Fruit fly (Drosophila melanogaster) whole organism, wandering third instar larva: ENCODE data around the gene CG42505.

ENCODE experiments used
- Abd-B ChIP-seq: fragments of >200 bp; optimal IDR thresholded peaks from 2 replicates; lab custom pipeline; 2017; ENCODE audit warnings: missing biosample characterization, missing genetic modification characterization
- CG32264 ChIP-seq: fragments of 200-800 bp; sonication (Bioruptor generic); optimal IDR thresholded peaks from 2 replicates; lab custom pipeline; 2016; ENCODE audit warnings: missing biosample characterization, missing genetic modification characterization
- CG9705 ChIP-seq: fragments of 200-800 bp; sonication (Bioruptor generic); optimal IDR thresholded peaks from 2 replicates; lab custom pipeline; 2018; ENCODE audit warnings: missing biosample characterization, mild to moderate bottlenecking, missing genetic modification characterization
- CrebA ChIP-seq: fragments of 200-800 bp; sonication (Bioruptor generic); optimal IDR thresholded peaks from 2 replicates; lab custom pipeline; 2016; ENCODE audit warnings: missing biosample characterization, mild to moderate bottlenecking, missing genetic modification characterization, borderline replicate concordance
- Dif ChIP-seq: fragments of 200-275, 200-300 bp; sonication (Bioruptor generic); optimal IDR thresholded peaks from 2 replicates; lab custom pipeline; 2018; ENCODE audit warnings: missing biosample characterization, missing genetic modification characterization; ENCODE audit not compliant: partially characterized antibody
- GATAd ChIP-seq: sonication (Bioruptor generic); optimal IDR thresholded peaks from 2 replicates; lab custom pipeline; 2016; ENCODE audit warnings: missing biosample characterization, missing genetic modification characterization
- HLH106 ChIP-seq: fragments of 200-800 bp; optimal IDR thresholded peaks from 3 replicates; lab custom pipeline; 2019; ENCODE audit warnings: missing biosample characterization, mild to moderate bottlenecking, missing genetic modification characterization, moderate library complexity
- Hnf4 ChIP-seq: fragments of 200-800 bp; sonication (Bioruptor generic); optimal IDR thresholded peaks from 2 replicates; lab custom pipeline; 2016; ENCODE audit warnings: missing biosample characterization, mild to moderate bottlenecking, missing genetic modification characterization
- Hr78 ChIP-seq: fragments of >200 bp; optimal IDR thresholded peaks from 2 replicates; lab custom pipeline; 2017; ENCODE audit warnings: missing biosample characterization, missing genetic modification characterization
- Hr83 ChIP-seq: fragments of 200-300 bp; sonication (Bioruptor generic); optimal IDR thresholded peaks from 2 replicates; lab custom pipeline; 2016; ENCODE audit warnings: missing biosample characterization, mild to moderate bottlenecking, missing genetic modification characterization, moderate library complexity; ENCODE audit not compliant: poor library complexity, severe bottlenecking
- Jra ChIP-seq: sonication (Bioruptor generic); optimal IDR thresholded peaks from 2 replicates; lab custom pipeline; 2016; ENCODE audit warnings: missing biosample characterization, missing genetic modification characterization
- Mio ChIP-seq: sonication (Bioruptor generic); optimal IDR thresholded peaks from 2 replicates; lab custom pipeline; 2016; ENCODE audit warnings: missing biosample characterization, missing genetic modification characterization
- N ChIP-seq: fragments of >200 bp; optimal IDR thresholded peaks from 2 replicates; lab custom pipeline; 2018; ENCODE audit warnings: missing biosample characterization, missing external identifiers, missing genetic modification characterization
- OdsH ChIP-seq: fragments of 200-800 bp; sonication (Bioruptor generic); optimal IDR thresholded peaks from 2 replicates; lab custom pipeline; 2016; ENCODE audit warnings: missing biosample characterization, mild to moderate bottlenecking, missing genetic modification characterization
- Sp1 ChIP-seq: fragments of 200-800 bp; sonication (Bioruptor generic); optimal IDR thresholded peaks from 3 replicates; lab custom pipeline; 2019; ENCODE audit warnings: missing biosample characterization, mild to moderate bottlenecking, missing genetic modification characterization, moderate library complexity
- br ChIP-seq: fragments of 200-800 bp; sonication (Bioruptor generic); optimal IDR thresholded peaks from 2 replicates; lab custom pipeline; 2016; ENCODE audit warnings: missing biosample characterization, missing genetic modification characterization
- dl ChIP-seq, 2 experiments: fragments of 175-275, 200-275 bp in 1 of 2; fragments of 200-275 bp in 1 of 2; sonication (Bioruptor generic); optimal IDR thresholded peaks; lab custom pipeline; 2018; ENCODE audit warnings: mild to moderate bottlenecking in 2 of 2, missing biosample characterization in 2 of 2, missing genetic modification characterization in 2 of 2, moderate library complexity in 2 of 2; ENCODE audit not compliant: partially characterized antibody in 2 of 2, insufficient read depth in 1 of 2
- dmrt93B ChIP-seq: fragments of 200-800 bp; sonication (Bioruptor generic); optimal IDR thresholded peaks from 2 replicates; lab custom pipeline; 2018; ENCODE audit warnings: missing biosample characterization, mild to moderate bottlenecking, missing genetic modification characterization
- ey ChIP-seq: fragments of 200-800 bp; sonication (Bioruptor generic); optimal IDR thresholded peaks from 2 replicates; lab custom pipeline; 2016; ENCODE audit warnings: missing biosample characterization, missing genetic modification characterization
- foxo ChIP-seq, 2 experiments: fragments of 200-800 bp; sonication (Bioruptor generic); optimal IDR thresholded peaks; 2 replicates in 1 of 2; 3 replicates in 1 of 2; lab custom pipeline; 2016 to 2017; ENCODE audit warnings: missing biosample characterization in 2 of 2, missing genetic modification characterization in 2 of 2
- fru ChIP-seq: fragments of 200-800 bp; sonication (Bioruptor generic); optimal IDR thresholded peaks from 3 replicates; lab custom pipeline; 2016; ENCODE audit warnings: missing biosample characterization, mild to moderate bottlenecking, missing genetic modification characterization
- h ChIP-seq: fragments of 200-800 bp; sonication (Bioruptor generic); optimal IDR thresholded peaks from 3 replicates; lab custom pipeline; 2016; ENCODE audit warnings: missing biosample characterization, mild to moderate bottlenecking, missing genetic modification characterization
- jim ChIP-seq: fragments of 175-275, 200-325 bp; sonication (Bioruptor generic); optimal IDR thresholded peaks from 2 replicates; lab custom pipeline; 2016; ENCODE audit warnings: missing biosample characterization, mild to moderate bottlenecking, missing genetic modification characterization
- lola ChIP-seq: fragments of >200 bp; optimal IDR thresholded peaks from 2 replicates; lab custom pipeline; 2017; ENCODE audit warnings: missing biosample characterization, missing genetic modification characterization
- pan ChIP-seq: fragments of >200 bp; optimal IDR thresholded peaks from 2 replicates; lab custom pipeline; 2017
- psq ChIP-seq: fragments of 200-800 bp; sonication (Bioruptor generic); optimal IDR thresholded peaks from 3 replicates; lab custom pipeline; 2017; ENCODE audit warnings: missing biosample characterization, mild to moderate bottlenecking, missing genetic modification characterization, moderate library complexity
- rgr ChIP-seq: fragments of 200-800 bp; sonication (Bioruptor generic); optimal IDR thresholded peaks from 3 replicates; lab custom pipeline; 2016; ENCODE audit warnings: missing biosample characterization, mild to moderate bottlenecking, missing genetic modification characterization
- sage ChIP-seq: fragments of 200-800 bp; sonication (Bioruptor generic); optimal IDR thresholded peaks from 2 replicates; lab custom pipeline; 2016; ENCODE audit warnings: missing biosample characterization, mild to moderate bottlenecking, missing genetic modification characterization
- sv ChIP-seq: fragments of 200-800 bp; sonication (Bioruptor generic); optimal IDR thresholded peaks from 3 replicates; lab custom pipeline; 2016; ENCODE audit warnings: missing biosample characterization, missing genetic modification characterization
- tai ChIP-seq: sonication (Bioruptor generic); optimal IDR thresholded peaks from 2 replicates; lab custom pipeline; 2016; ENCODE audit warnings: missing biosample characterization, missing genetic modification characterization
- usp ChIP-seq: fragments of >200 bp; optimal IDR thresholded peaks from 2 replicates; lab custom pipeline; 2017; ENCODE audit warnings: missing biosample characterization, missing genetic modification characterization
- woc ChIP-seq: sonication (Bioruptor generic); optimal IDR thresholded peaks from 2 replicates; lab custom pipeline; 2016; ENCODE audit warnings: missing biosample characterization, mild to moderate bottlenecking, missing genetic modification characterization

Gene CG42505

DNA sequence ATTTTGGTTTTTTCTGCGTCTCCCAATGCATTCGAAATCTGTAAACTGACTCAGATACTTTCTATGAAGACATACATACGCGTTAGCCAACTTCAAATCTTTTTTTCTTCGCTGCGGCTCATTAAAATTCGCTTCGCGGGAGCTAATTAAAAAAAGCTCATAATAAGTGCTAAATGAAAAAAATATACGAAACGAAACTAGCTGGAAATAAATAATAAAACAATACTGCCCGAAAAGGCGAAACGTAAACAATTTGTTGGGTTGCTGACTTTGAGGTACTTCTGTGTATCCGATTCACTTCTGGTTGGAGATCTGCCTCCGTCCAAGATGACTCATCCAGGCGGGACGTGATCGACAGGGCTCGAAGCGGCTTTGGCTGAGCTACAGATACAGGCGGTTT lies 41.6 kb downstream of the CG42505 start:
- TF ChIP-seq fru (GFP tag; lab: Kevin White, UChicago) (no peak), woc (GFP tag; lab: Kevin White, UChicago) (no peak), Abd-B (no peak), N (GFP tag; lab: Kevin White, UChicago) (no peak), dmrt93B (GFP tag; lab: Kevin White, UChicago) (no peak), Mio (no peak), OdsH (no peak), sage (no peak), dl (GFP tag; optimal IDR thresholded peaks at IDR 0.05; lab: Kevin White, UChicago; ENCODE audit: insufficient read depth in 1 of 2, partially characterized antibody in 2 of 2) (no peak), GATAd (GFP tag; lab: Kevin White, UChicago) (no peak), lola (no peak), Hr83 (GFP tag; lab: Kevin White, UChicago) (no peak), h (GFP tag; lab: Kevin White, UChicago) (no peak)

DNA sequence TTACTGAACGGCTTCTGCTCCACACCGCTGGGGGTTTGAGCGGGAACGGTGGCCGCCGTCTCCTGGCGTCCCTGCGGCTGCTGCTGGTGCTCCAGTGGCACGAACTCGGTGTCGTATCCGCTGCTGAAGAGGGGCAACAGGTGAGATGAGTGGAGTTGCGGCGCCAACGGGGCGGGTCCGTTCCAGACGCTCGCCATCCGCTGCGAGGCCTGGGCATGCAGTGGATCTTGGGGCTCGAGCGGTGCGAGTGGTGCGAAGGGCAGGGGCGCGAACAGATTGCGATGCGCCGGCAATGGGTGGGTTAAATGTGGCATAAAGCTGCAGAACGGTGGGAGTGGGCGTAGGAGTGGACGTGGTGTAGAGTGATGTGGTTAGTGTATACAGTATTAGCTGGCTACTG lies 42.4 kb downstream of the CG42505 start:
- TF ChIP-seq rgr (GFP tag; lab: Kevin White, UChicago) (no peak), dmrt93B (GFP tag; lab: Kevin White, UChicago) (no peak), Abd-B (no peak), Dif (GFP tag; lab: Kevin White, UChicago) (no peak), Sp1 (GFP tag; lab: Kevin White, UChicago) (no peak), pan (no peak), Hr83 (GFP tag; lab: Kevin White, UChicago) (no peak)

- TF ChIP-seq usp (GFP tag; lab: Kevin White, UChicago): no peak
- no peak for TF ChIP-seq Sp1 (GFP tag; lab: Kevin White, UChicago)
- no peak for TF ChIP-seq Hr78 (GFP tag; lab: Kevin White, UChicago)
- TF ChIP-seq tai (GFP tag; lab: Kevin White, UChicago): no peak
- TF ChIP-seq Dif (GFP tag; lab: Kevin White, UChicago): peak; percentile 48
- no peak for TF ChIP-seq N (GFP tag; lab: Kevin White, UChicago)
Observed at dm6 chr3R:11984862-11985261, 46.7 kb downstream of the CG42505 start.

DNA sequence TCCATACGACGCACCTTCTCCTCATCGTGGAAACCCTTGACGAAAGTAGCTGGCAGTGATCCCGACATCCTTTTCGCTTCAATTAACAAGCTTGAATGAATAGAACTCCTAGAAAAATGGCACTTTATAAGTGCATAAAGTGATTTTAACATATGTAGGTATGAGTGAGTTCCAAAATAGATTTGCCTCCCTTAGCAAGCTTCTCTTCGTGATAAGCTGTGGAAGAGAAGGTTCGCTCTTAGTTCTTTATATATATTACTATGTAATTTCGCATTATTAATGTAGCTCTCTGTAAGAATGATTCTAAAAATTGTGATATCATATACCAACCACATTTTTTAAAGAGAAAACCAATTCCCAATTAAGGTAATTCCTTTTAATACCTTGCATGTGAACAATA lies 47.1 kb downstream of the CG42505 start, which contains the start of gene CG3397:
TSS of gene CG3397 (minus strand) at position 101 of the 400 bp plus-strand sequence.
- TF ChIP-seq Dif (GFP tag; lab: Kevin White, UChicago) (no peak), sage (peak; percentile 16)

DNA sequence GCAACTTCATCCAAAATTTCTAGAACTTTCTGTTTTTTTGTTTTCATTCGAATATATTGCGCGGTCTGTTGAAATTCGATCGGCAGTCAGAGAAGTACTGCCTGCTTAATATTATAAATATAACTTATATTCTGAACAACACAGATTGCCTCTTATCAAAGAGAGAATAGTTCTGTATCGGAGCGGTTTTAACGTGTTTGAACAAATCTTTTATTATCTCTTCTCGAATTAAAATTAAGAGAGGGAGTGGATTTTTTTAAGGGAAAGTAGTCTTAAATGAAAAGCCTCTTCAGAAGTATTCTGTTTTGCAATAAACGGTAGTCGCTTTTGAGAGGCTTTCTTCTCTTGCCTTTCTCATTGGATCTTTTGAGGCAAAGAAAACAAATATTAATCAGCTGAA lies 49.0 kb downstream of the CG42505 start:
- TF ChIP-seq CrebA (GFP tag; lab: Kevin White, UChicago) (peak; percentile 21), Abd-B (no peak)

DNA sequence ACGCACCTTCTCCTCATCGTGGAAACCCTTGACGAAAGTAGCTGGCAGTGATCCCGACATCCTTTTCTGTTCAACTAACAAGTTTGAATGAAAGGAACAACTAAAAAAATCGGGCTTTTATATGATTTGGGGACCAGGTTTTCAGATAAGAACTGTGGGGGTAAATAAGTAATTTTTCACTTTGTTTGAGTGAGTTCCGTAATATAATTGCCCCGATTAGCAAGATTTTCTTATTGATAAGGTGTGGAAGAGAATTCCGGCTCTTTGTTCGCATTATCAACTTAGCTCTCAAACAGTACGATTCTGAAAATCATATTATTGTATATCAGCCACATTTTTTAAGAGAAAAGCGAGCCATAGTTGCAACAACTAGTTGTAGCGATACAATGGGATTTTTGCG lies 49.6 kb downstream of the CG42505 start, which contains the start of gene CG12224:
TSS of gene CG12224 (minus strand) at position 101 of the 400 bp plus-strand sequence.
- TF ChIP-seq sv (GFP tag; lab: Kevin White, UChicago): no peak
- no peak for TF ChIP-seq CG9705 (GFP tag; lab: Kevin White, UChicago)
- TF ChIP-seq ey: no peak
- no peak for TF ChIP-seq Hr78 (GFP tag; lab: Kevin White, UChicago)
- no peak for TF ChIP-seq CG32264
- TF ChIP-seq dl (GFP tag; optimal IDR thresholded peaks at IDR 0.05; lab: Kevin White, UChicago; ENCODE audit: insufficient read depth in 1 of 2, partially characterized antibody in 2 of 2): no peak
- no peak for TF ChIP-seq h (GFP tag; lab: Kevin White, UChicago)

DNA sequence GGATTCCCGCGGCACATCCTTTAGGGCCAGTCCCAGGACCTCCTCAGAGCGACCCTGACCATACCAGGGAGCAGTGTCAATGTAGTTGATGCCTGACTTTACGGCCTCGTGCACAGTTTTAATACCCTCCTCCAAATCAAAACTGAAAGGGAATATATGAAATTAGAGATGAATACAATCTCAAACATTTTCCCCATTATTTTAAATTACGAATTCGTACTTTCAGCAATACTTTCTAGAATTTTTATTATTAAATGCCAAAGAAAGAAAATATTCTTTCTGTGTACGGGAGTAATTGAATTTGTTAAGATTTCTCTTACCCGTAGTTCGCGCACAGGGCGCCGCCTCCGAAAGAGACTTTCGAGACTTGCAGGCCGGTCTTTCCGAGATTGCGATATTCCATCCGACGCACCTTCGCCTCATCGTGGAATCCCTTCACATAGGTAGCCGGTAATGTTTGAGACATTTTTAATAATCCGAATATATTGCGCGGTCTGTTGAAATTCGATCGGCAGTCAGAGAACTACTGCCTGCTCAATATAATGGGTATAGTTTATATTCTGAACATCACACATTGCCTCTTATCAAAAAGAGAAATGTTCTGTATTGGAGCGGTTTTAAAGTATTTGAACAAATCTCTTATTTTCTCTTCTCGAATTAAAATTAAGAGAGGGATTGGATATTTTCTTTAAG lies 51.5 kb downstream of the CG42505 start, which contains the start of gene CG18547:
TSS of gene CG18547 (minus strand) at position 512 of the 693 bp plus-strand sequence.
- TF ChIP-seq Sp1 (GFP tag; lab: Kevin White, UChicago) (peak; percentile 33), Hnf4 (GFP tag; lab: Kevin White, UChicago) (peak; percentile 31), jim (GFP tag; lab: Kevin White, UChicago) (no peak), Jra (GFP tag; lab: Kevin White, UChicago) (no peak), HLH106 (tag; lab: Kevin White, UChicago) (peak; percentile 56), fru (GFP tag; lab: Kevin White, UChicago) (peak; percentile 66), foxo (GFP tag; optimal IDR thresholded peaks at IDR 0.05; lab: Kevin White, UChicago) (peak in 1 of 2 experiments; percentile 69), CG9705 (GFP tag; lab: Kevin White, UChicago) (no peak), psq (peak; percentile 29), sage (no peak), ey (peak; percentile 41), rgr (GFP tag; lab: Kevin White, UChicago) (peak; percentile 64), Dif (GFP tag; lab: Kevin White, UChicago) (peak; percentile 10), OdsH (peak; percentile 56), woc (GFP tag; lab: Kevin White, UChicago) (peak; percentile 25), dl (GFP tag; optimal IDR thresholded peaks at IDR 0.05; lab: Kevin White, UChicago; ENCODE audit: insufficient read depth in 1 of 2, partially characterized antibody in 2 of 2) (peak in 1 of 2 experiments; percentile 1), br (GFP tag; lab: Kevin White, UChicago) (peak; percentile 31), h (GFP tag; lab: Kevin White, UChicago) (peak; percentile 65)
